Worm (Caenorhabditis elegans): Measurements from ENCODE around the gene grl-10.
A peak's percentile ranks its signal among the peaks of the same experiment; 100 is the strongest.

Gene grl-10

DNA sequence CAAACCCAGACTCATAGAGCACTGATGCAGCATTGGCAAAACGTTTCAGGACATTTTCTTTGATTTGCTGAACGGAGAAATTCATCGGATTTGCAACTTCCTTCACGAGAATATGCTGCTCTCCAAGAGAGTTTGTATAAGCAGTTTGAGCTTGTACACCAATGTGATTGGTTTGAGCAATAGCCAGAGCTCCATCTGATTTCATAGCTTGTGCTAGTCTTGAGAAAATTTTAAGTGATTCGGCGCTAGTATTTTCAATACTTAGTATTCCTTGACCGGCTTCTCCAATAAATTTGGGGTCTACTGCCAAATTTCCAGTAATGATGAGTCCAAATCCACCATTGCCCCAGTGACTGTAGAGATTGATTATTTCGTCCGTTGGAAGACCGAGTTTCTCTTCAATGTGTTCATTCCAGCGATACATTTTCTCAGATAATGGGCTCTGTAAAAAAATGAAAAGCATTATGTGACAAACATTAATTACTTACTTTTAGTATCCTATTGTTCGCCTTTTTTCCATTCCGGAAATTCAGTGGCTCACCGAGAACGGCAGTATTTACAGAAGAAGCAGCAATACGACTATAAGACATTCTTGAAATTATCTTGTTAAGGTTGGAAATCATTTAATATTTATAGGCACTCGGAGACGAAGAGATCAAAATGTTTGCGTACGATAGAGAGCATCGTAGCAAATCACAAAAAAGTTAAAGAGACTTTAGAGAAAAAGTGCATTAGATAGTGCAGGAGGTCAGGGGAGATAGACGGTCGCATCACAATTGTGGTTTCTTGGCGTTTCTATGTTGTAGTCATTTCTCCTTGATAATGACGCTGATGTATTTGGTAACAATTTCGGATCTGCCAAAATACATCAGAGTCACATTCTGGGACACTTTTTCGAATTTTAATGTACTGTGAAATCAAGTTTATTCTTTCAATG lies 35.2 kb downstream of the grl-10 start, which contains the start of gene ZK742.3:
Gene ZK742.3, minus strand, starts transcription at position 593 of the 937 bp plus-strand sequence.
- 0 out of 2 replicates have a peak, but pooled peaks have one; percentile 20 for TF ChIP-seq lin-26 (GFP tag; IDR thresholded peaks at IDR 0.05)
- TF ChIP-seq ceh-58 (GFP tag; IDR thresholded peaks at IDR 0.05): no peak
- no peak for TF ChIP-seq cebp-1 (GFP tag; IDR thresholded peaks at IDR 0.05)
- peak; percentile 4 for TF ChIP-seq cebp-1 (tag; optimal IDR thresholded peaks at IDR 0.05)
- TF ChIP-seq nhr-80 (tag; optimal IDR thresholded peaks at IDR 0.05): peak; percentile 63
- TF ChIP-seq attf-5 (GFP tag; optimal IDR thresholded peaks at IDR 0.05): peak; percentile 6
- TF ChIP-seq ztf-6 (GFP tag; IDR thresholded peaks at IDR 0.05): no peak

DNA sequence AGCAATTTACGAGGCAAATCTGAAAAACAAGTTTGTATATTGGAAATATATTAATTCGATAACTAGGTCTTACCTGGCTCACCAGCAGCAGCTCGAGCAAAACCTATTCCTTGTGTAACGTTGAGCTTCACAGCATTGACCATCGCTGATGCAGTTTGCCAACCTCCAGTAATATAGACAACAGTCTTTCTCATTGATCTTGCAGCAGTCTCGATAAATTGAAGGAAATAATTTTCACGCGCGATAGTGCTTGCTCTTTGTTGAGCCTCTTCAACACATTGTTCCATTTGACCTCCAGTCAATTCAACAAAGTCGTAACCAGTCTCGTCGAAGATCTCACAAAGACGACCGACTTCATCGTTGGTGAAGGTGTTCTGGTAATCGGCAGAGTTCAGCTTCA lies 36.2 kb downstream of the grl-10 start:
- TF ChIP-seq F37B4.10 (GFP tag; IDR thresholded peaks at IDR 0.05) (no peak), egl-18 (GFP tag; IDR thresholded peaks at IDR 0.05) (no peak), ccch-3 (GFP tag; optimal IDR thresholded peaks at IDR 0.05) (no peak), nhr-120 (GFP tag; IDR thresholded peaks at IDR 0.05) (no peak), let-607 (tag; optimal IDR thresholded peaks at IDR 0.05) (no peak), lin-40 (tag; optimal IDR thresholded peaks at IDR 0.05) (no peak), unc-130 (GFP tag; optimal IDR thresholded peaks at IDR 0.05) (no peak), unc-62 (GFP tag; optimal IDR thresholded peaks at IDR 0.05) (no peak), bed-2 (GFP tag; IDR thresholded peaks at IDR 0.05) (no peak)

DNA sequence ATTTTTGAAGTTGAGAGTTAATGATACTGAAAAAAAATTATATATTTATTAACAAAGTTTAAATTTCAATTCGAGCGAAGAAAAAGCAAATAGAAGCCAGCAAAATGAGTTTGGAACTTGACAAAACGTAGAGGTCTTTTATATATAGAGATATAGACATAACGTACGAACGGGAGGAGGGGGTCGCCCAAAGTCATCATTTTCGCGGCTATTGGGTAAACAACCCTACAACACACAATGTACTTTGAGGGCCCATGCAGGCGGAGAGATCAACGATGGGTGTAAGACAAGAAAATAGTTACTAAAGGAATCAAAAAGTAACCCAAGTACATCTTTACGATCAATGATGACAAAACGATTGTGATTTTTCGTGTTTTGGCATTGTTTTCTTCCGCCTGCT lies 37.4 kb downstream of the grl-10 start, which contains the start of gene ZK742.4:
Gene ZK742.4, minus strand, starts transcription at position 35 of the 400 bp plus-strand sequence.
- TF ChIP-seq lsl-1 (GFP tag; optimal IDR thresholded peaks at IDR 0.05) (no peak), hsf-1 (GFP tag; IDR thresholded peaks at IDR 0.05) (no peak), K11D2.4 (GFP tag; IDR thresholded peaks at IDR 0.05) (no peak), B0261.1 (tag; optimal IDR thresholded peaks at IDR 0.05) (no peak), mcd-1 (GFP tag; IDR thresholded peaks at IDR 0.05) (no peak), ccch-3 (GFP tag; optimal IDR thresholded peaks at IDR 0.05) (no peak), zim-3 (tag; optimal IDR thresholded peaks at IDR 0.05) (no peak), ztf-22 (GFP tag; optimal IDR thresholded peaks at IDR 0.05) (no peak), die-1 (tag; optimal IDR thresholded peaks at IDR 0.05) (no peak), rec-8 (tag; optimal IDR thresholded peaks at IDR 0.05) (no peak)

DNA sequence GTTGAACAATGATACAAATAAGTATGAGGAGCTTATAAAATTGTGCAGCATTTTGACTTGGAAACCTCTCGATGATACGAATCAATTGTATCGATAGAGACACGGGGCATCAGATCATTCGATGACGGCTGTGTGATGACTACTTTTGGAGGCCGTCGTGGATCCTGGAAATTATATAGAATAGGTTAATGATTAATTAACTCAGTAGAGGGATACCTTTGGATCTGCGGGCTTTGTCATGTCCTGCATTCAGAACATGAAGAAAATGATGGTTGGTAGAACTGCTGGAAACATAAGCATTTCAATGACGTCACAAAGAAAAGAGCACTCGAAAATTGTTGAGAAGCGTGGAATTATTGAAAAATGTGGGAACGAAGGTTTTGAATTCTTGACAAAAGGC lies 40.3 kb downstream of the grl-10 start, which contains the start of gene ZK742.6:
Gene ZK742.6, minus strand, starts transcription at position 342 of the 400 bp plus-strand sequence.
- TF ChIP-seq Y56A3A.18 (GFP tag; IDR thresholded peaks at IDR 0.05): peak; percentile 59; the same call in 1 of the 2 replicates
- TF ChIP-seq athp-1 (tag; optimal IDR thresholded peaks at IDR 0.05): peak; percentile 8
- TF ChIP-seq Y53G8AR.9 (GFP tag; conservative IDR thresholded peaks at IDR 0.05): 0 out of 2 replicates have a peak, but pooled peaks have one; percentile 50
- TF ChIP-seq ceh-58 (GFP tag; IDR thresholded peaks at IDR 0.05): 0 out of 2 replicates have a peak, but pooled peaks have one; percentile 42
- TF ChIP-seq him-1 (tag; optimal IDR thresholded peaks at IDR 0.05): peak; percentile 71
- TF ChIP-seq atf-7 (tag; optimal IDR thresholded peaks at IDR 0.05): no peak
- peak; percentile 53 for TF ChIP-seq hrde-1 (tag; optimal IDR thresholded peaks at IDR 0.05; ENCODE audit: borderline replicate concordance)
- peak; percentile 57 for TF ChIP-seq madf-6 (GFP tag; IDR thresholded peaks at IDR 0.05)
- peak; percentile 41; the same call in 1 of the 2 replicates for TF ChIP-seq attf-6 (GFP tag; IDR thresholded peaks at IDR 0.05)
- TF ChIP-seq hsf-1 (GFP tag; IDR thresholded peaks at IDR 0.05): peak; percentile 75
- TF ChIP-seq hlh-26 (GFP tag; conservative IDR thresholded peaks at IDR 0.05): no peak
- no peak for TF ChIP-seq nfya-2 (GFP tag; IDR thresholded peaks at IDR 0.05)
- peak; percentile 22 for TF ChIP-seq repo-1 (tag; optimal IDR thresholded peaks at IDR 0.05)
- peak; percentile 66 for TF ChIP-seq ekl-4 (GFP tag; IDR thresholded peaks at IDR 0.05)
- TF ChIP-seq pbrm-1 (GFP tag; IDR thresholded peaks at IDR 0.05): 0 out of 2 replicates have a peak, but pooled peaks have one; percentile 52
- TF ChIP-seq dpff-1 (tag; optimal IDR thresholded peaks at IDR 0.05): no peak
- no peak for TF ChIP-seq bed-2 (GFP tag; IDR thresholded peaks at IDR 0.05)
- TF ChIP-seq nhr-179 (tag; optimal IDR thresholded peaks at IDR 0.05): no peak
- TF ChIP-seq B0336.3 (GFP tag; IDR thresholded peaks at IDR 0.05): peak; percentile 57
- TF ChIP-seq lin-54 (GFP tag; optimal IDR thresholded peaks at IDR 0.05): peak; percentile 34
